Fruit fly (Drosophila melanogaster): ENCODE results near the gene CG14834.

The CG14834 gene

dm6 chr3L:7364717-7365278, 17.9 kb upstream of the CG14834 start (continued):
- TF ChIP-seq ems (GFP tag; optimal IDR thresholded peaks at IDR 0.05): no peak
- TF ChIP-seq Myb (GFP tag; optimal IDR thresholded peaks at IDR 0.05): no peak
- no peak for TF ChIP-seq CG3281 (GFP tag; optimal IDR thresholded peaks at IDR 0.05)
- TF ChIP-seq CG17568 (GFP tag; optimal IDR thresholded peaks at IDR 0.05): no peak
- TF ChIP-seq MBD-R2 (GFP tag; IDR thresholded peaks at IDR 0.05): no peak
- no peak for TF ChIP-seq CG11085 (GFP tag; IDR thresholded peaks at IDR 0.05)
- TF ChIP-seq sens (GFP tag): peak; percentile 61
- TF ChIP-seq CG9215 (GFP tag; IDR thresholded peaks at IDR 0.05): no peak
- TF ChIP-seq CG10565 (GFP tag; optimal IDR thresholded peaks at IDR 0.05): no peak
- TF ChIP-seq CG34422 (GFP tag; IDR thresholded peaks at IDR 0.05): 0 out of 3 replicates have a peak, but pooled peaks have one; percentile 14
- peak; percentile 59 to 96 for TF ChIP-seq insv (GFP tag; optimal IDR thresholded peaks at IDR 0.05)
- TF ChIP-seq lmd (GFP tag; IDR thresholded peaks at IDR 0.05): no peak
- TF ChIP-seq Optix (GFP tag; IDR thresholded peaks at IDR 0.05): no peak
- TF ChIP-seq Lim3 (GFP tag; IDR thresholded peaks at IDR 0.05): no peak
- no peak for TF ChIP-seq hkb (optimal IDR thresholded peaks at IDR 0.05)
- no peak for TF ChIP-seq hkb (GFP tag; IDR thresholded peaks at IDR 0.05)
- no peak for TF ChIP-seq disco-r (GFP tag; optimal IDR thresholded peaks at IDR 0.05)
- TF ChIP-seq onecut (GFP tag; IDR thresholded peaks at IDR 0.05): no peak
- TF ChIP-seq Six4 (GFP tag; optimal IDR thresholded peaks at IDR 0.05): no peak
- TF ChIP-seq Nf-YC (tag; optimal IDR thresholded peaks at IDR 0.05): peak; percentile 47
- no peak for TF ChIP-seq mirr (GFP tag; optimal IDR thresholded peaks at IDR 0.05)
- TF ChIP-seq kay (GFP tag; optimal IDR thresholded peaks at IDR 0.05): no peak
- TF ChIP-seq aop (GFP tag; IDR thresholded peaks at IDR 0.05): peak; percentile 3; the same call in 1 of the 2 replicates
- no peak for TF ChIP-seq CG17361 (GFP tag; IDR thresholded peaks at IDR 0.05)
- no peak for TF ChIP-seq Mrtf (GFP tag; IDR thresholded peaks at IDR 0.05)
- no peak for TF ChIP-seq croc (GFP tag; conservative IDR thresholded peaks at IDR 0.05)
- no peak for TF ChIP-seq wor (GFP tag; IDR thresholded peaks at IDR 0.05)
- no peak for TF ChIP-seq CG16779 (GFP tag; IDR thresholded peaks at IDR 0.05)
- no peak for TF ChIP-seq CTCF (GFP tag; optimal IDR thresholded peaks at IDR 0.05)
- TF ChIP-seq en (GFP tag; optimal IDR thresholded peaks at IDR 0.05): no peak
- no peak for TF ChIP-seq ftz-f1 (GFP tag; optimal IDR thresholded peaks at IDR 0.05)
- TF ChIP-seq CG1233 (GFP tag; optimal IDR thresholded peaks at IDR 0.05): no peak
- no peak for TF ChIP-seq crp (GFP tag; optimal IDR thresholded peaks at IDR 0.05)
- no peak for TF ChIP-seq CG10147 (GFP tag; optimal IDR thresholded peaks at IDR 0.05)
- no peak for TF ChIP-seq Lpt (GFP tag; optimal IDR thresholded peaks at IDR 0.05)
- no peak for TF ChIP-seq Eip74EF (GFP tag; optimal IDR thresholded peaks at IDR 0.05)
- no peak for TF ChIP-seq CG2678 (tag; optimal IDR thresholded peaks at IDR 0.05)
- no peak for TF ChIP-seq Sox100B (GFP tag; optimal IDR thresholded peaks at IDR 0.05)
- TF ChIP-seq BtbVII (GFP tag; optimal IDR thresholded peaks at IDR 0.05): no peak
- no peak for TF ChIP-seq TFAM (GFP tag; optimal IDR thresholded peaks at IDR 0.05)
- TF ChIP-seq CG6683 (GFP tag; optimal IDR thresholded peaks at IDR 0.05): no peak
- TF ChIP-seq bigmax (GFP tag; optimal IDR thresholded peaks at IDR 0.05): no peak
- TF ChIP-seq Elba2 (GFP tag; optimal IDR thresholded peaks at IDR 0.05): peak; percentile 51
- TF ChIP-seq CG5245 (GFP tag; optimal IDR thresholded peaks at IDR 0.05): no peak
- no peak for TF ChIP-seq hth (optimal IDR thresholded peaks at IDR 0.05)
- no peak for TF ChIP-seq fd102C (GFP tag; optimal IDR thresholded peaks at IDR 0.05)
- TF ChIP-seq Dek (tag; optimal IDR thresholded peaks at IDR 0.05): no peak
- TF ChIP-seq PHDP (tag; optimal IDR thresholded peaks at IDR 0.05): no peak
- TF ChIP-seq CG18476 (GFP tag; optimal IDR thresholded peaks at IDR 0.05): no peak
- TF ChIP-seq bbx (GFP tag; IDR thresholded peaks at IDR 0.05; ENCODE audit: partially characterized antibody): no peak
- no peak for TF ChIP-seq nerfin-1 (tag; optimal IDR thresholded peaks at IDR 0.05)
- TF ChIP-seq ash1 (GFP tag; optimal IDR thresholded peaks at IDR 0.05): no peak
- no peak for TF ChIP-seq Spps (tag; optimal IDR thresholded peaks at IDR 0.05)
